Worm (Caenorhabditis elegans) whole organism, L3 larva: ENCODE measurements around the gene F48B9.3.

Source experiments
- ama-1 ChIP-seq: fragments of 150-350 bp; optimal IDR thresholded peaks from 2 replicates; lab custom pipeline; 2018
- egl-27 ChIP-seq: sonication (generic microtip); optimal IDR thresholded peaks from 4 replicates; lab custom pipeline; 2017; ENCODE audit warnings: missing biosample characterization, missing genetic modification reagents, missing genetic modification characterization
- fkh-10 ChIP-seq: sonication (generic microtip); optimal IDR thresholded peaks from 2 replicates; lab custom pipeline; 2017; ENCODE audit warnings: missing biosample characterization, missing genetic modification reagents, missing genetic modification characterization
- fos-1 ChIP-seq: fragments of 150-350 bp; optimal IDR thresholded peaks from 2 replicates; lab custom pipeline; 2014; ENCODE audit warnings: missing biosample characterization, missing genetic modification characterization
- lin-39 ChIP-seq: fragments of 150-350 bp; optimal IDR thresholded peaks from 2 replicates; lab custom pipeline; 2018; ENCODE audit warnings: missing biosample characterization, missing genetic modification reagents, missing genetic modification characterization
- mdl-1 ChIP-seq: fragments of 150-350 bp; optimal IDR thresholded peaks from 2 replicates; lab custom pipeline; 2014; ENCODE audit warnings: missing biosample characterization, missing genetic modification characterization
- nfya-1 ChIP-seq: sonication (generic microtip); optimal IDR thresholded peaks from 2 replicates; lab custom pipeline; 2017; ENCODE audit warnings: missing genetic modification characterization, mild to moderate bottlenecking, missing compliant biosample characterization, antibody characterized with exemption, moderate library complexity; ENCODE audit not compliant: insufficient read depth
- nhr-25 ChIP-seq: sonication (generic microtip); optimal IDR thresholded peaks from 2 replicates; lab custom pipeline; 2017; ENCODE audit warnings: missing biosample characterization, missing genetic modification characterization
- nhr-77 ChIP-seq: fragments of 150-350 bp; optimal IDR thresholded peaks from 2 replicates; lab custom pipeline; 2014; ENCODE audit warnings: missing biosample characterization, missing genetic modification characterization
- pha-4 ChIP-seq: fragments of 150-350 bp; optimal IDR thresholded peaks from 2 replicates; lab custom pipeline; 2014; ENCODE audit warnings: missing biosample characterization, missing genetic modification reagents, missing genetic modification characterization
- skn-1 ChIP-seq: fragments of 150-350 bp; optimal IDR thresholded peaks from 2 replicates; lab custom pipeline; 2014; ENCODE audit warnings: missing biosample characterization, missing genetic modification characterization
- unc-39 ChIP-seq: sonication (generic microtip); optimal IDR thresholded peaks from 4 replicates; lab custom pipeline; 2017; ENCODE audit warnings: missing biosample characterization, missing genetic modification characterization
- unc-62 ChIP-seq: fragments of 150-350 bp; sonication (generic microtip); optimal IDR thresholded peaks from 4 replicates; lab custom pipeline; 2014; ENCODE audit warnings: missing biosample characterization, missing genetic modification reagents, missing genetic modification characterization

DNA sequence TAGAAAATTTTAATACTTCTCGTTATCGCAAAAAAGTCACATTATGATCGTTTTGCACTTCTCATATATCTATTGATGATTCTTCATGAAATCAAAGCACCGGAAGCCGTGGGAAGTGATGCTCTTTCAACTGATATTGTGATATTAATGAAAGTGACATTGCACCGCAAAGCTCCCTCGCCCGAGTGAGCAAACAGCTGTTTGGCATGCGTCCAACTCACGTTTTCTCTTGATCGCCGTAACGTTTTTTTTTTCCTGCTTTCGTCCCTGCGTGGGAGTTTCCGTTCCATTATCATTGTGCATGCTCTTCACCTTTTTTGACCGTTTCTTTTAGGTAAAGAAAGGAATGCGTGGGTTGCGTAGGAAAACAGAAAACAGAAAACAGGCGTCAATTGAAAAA is 24.0 kb downstream of the F48B9.3 start:
- no peak for TF ChIP-seq nhr-25
- TF ChIP-seq fos-1 (tag; lab: Kevin White, UChicago): no peak
- no peak for TF ChIP-seq ama-1 (lab: Kevin White, UChicago)
- TF ChIP-seq skn-1 (tag; lab: Kevin White, UChicago): no peak
- TF ChIP-seq unc-62 (GFP tag; lab: Kevin White, UChicago): no peak
- TF ChIP-seq nhr-77 (tag; lab: Kevin White, UChicago): no peak
- no peak for TF ChIP-seq pha-4 (tag; lab: Kevin White, UChicago)
- TF ChIP-seq fkh-10 (GFP tag; lab: Kevin White, UChicago): no peak
- no peak for TF ChIP-seq unc-39 (tag; lab: Kevin White, UChicago)
- TF ChIP-seq egl-27 (tag; lab: Kevin White, UChicago): no peak
- no peak for TF ChIP-seq mdl-1 (tag; lab: Kevin White, UChicago)
- no peak for TF ChIP-seq lin-39 (tag; lab: Kevin White, UChicago)
- TF ChIP-seq nfya-1 (tag; lab: Kevin White, UChicago): no peak
